Fruit fly (Drosophila melanogaster) whole organism, prepupa: ENCODE data around the gene CG9609.

Experiments
- Blimp-1 ChIP-seq: fragments of 200-800 bp; sonication (Bioruptor generic); optimal IDR thresholded peaks from 3 replicates; lab custom pipeline; 2017; ENCODE audit warnings: missing biosample characterization, missing genetic modification characterization, mild to moderate bottlenecking, moderate library complexity, missing genetic modification reagents
- CG10631 ChIP-seq: fragments of 200-800 bp; sonication (Bioruptor generic); optimal IDR thresholded peaks from 2 replicates; lab custom pipeline; 2016; ENCODE audit warnings: missing biosample characterization, missing genetic modification characterization
- CG10669 ChIP-seq: fragments of 200-800 bp; sonication (Bioruptor generic); optimal IDR thresholded peaks from 3 replicates; lab custom pipeline; 2018; ENCODE audit warnings: missing biosample characterization, mild to moderate bottlenecking, missing genetic modification characterization, moderate library complexity
- CG11294 ChIP-seq: fragments of 200-800 bp; sonication (Bioruptor generic); IDR thresholded peaks from 2 replicates; pipeline ENCODE4 v1.3.6; 2022; ENCODE audit warnings: missing biosample characterization, missing genetic modification characterization
- CG11902 ChIP-seq: fragments of 200-800 bp; sonication (Bioruptor generic); optimal IDR thresholded peaks from 3 replicates; lab custom pipeline; 2016; ENCODE audit warnings: missing biosample characterization, missing genetic modification characterization
- CG15336 ChIP-seq: fragments of 200-800 bp; sonication (Bioruptor generic); IDR thresholded peaks from 2 replicates; pipeline ENCODE4 v1.3.6; 2022; ENCODE audit warnings: missing biosample characterization, missing genetic modification characterization
- CG16779 ChIP-seq: fragments of 200-800 bp; sonication (Bioruptor generic); optimal IDR thresholded peaks from 3 replicates; lab custom pipeline; 2017; ENCODE audit warnings: missing biosample characterization, mild to moderate bottlenecking, missing genetic modification characterization
- CG3032 ChIP-seq: fragments of 200-800 bp; optimal IDR thresholded peaks from 2 replicates; lab custom pipeline; 2019; ENCODE audit warnings: missing biosample characterization, mild to moderate bottlenecking, missing genetic modification characterization, moderate library complexity
- CG31627 ChIP-seq: fragments of 200-800 bp; sonication (Bioruptor generic); optimal IDR thresholded peaks from 3 replicates; lab custom pipeline; 2016; ENCODE audit warnings: missing biosample characterization, missing genetic modification characterization
- CG34406 ChIP-seq: fragments of 200-800 bp; sonication (Bioruptor generic); optimal IDR thresholded peaks from 3 replicates; lab custom pipeline; 2016; ENCODE audit warnings: missing biosample characterization, missing genetic modification characterization
- CG3919 ChIP-seq: fragments of 200-800 bp; sonication (Bioruptor generic); optimal IDR thresholded peaks from 3 replicates; lab custom pipeline; 2016; ENCODE audit warnings: missing biosample characterization, missing genetic modification characterization
- CG4318 ChIP-seq: fragments of 200-800 bp; sonication (Bioruptor generic); optimal IDR thresholded peaks from 3 replicates; lab custom pipeline; 2017; ENCODE audit warnings: missing biosample characterization, mild to moderate bottlenecking, missing genetic modification characterization
- CG6163 ChIP-seq: fragments of 200-800 bp; sonication (Bioruptor generic); IDR thresholded peaks from 3 replicates; pipeline ENCODE4 v1.3.6; 2022; ENCODE audit warnings: missing biosample characterization, missing genetic modification characterization
- CG6276 ChIP-seq: fragments of 200-800 bp; sonication (Bioruptor generic); optimal IDR thresholded peaks from 2 replicates; lab custom pipeline; 2017; ENCODE audit warnings: missing biosample characterization, mild to moderate bottlenecking, missing genetic modification characterization
- CG6808 ChIP-seq: fragments of 200-800 bp; sonication (Bioruptor generic); optimal IDR thresholded peaks from 3 replicates; lab custom pipeline; 2017; ENCODE audit warnings: missing biosample characterization, missing genetic modification characterization, mild to moderate bottlenecking, moderate library complexity, missing genetic modification reagents
- CG7368 ChIP-seq: fragments of 200-800 bp; sonication (Bioruptor generic); optimal IDR thresholded peaks from 3 replicates; lab custom pipeline; 2016; ENCODE audit warnings: missing biosample characterization, missing genetic modification characterization
- CG8119 ChIP-seq: fragments of 200-800 bp; sonication (Bioruptor generic); IDR thresholded peaks from 3 replicates; pipeline ENCODE4 v1.3.6; 2022; ENCODE audit warnings: missing biosample characterization, missing genetic modification characterization
- CG9139 ChIP-seq: fragments of 200-800 bp; sonication (Bioruptor generic); optimal IDR thresholded peaks from 3 replicates; lab custom pipeline; 2017; ENCODE audit warnings: missing biosample characterization, mild to moderate bottlenecking, missing genetic modification characterization
- Eip75B ChIP-seq: fragments of 200-800 bp; sonication (Bioruptor generic); optimal IDR thresholded peaks from 3 replicates; lab custom pipeline; 2016; ENCODE audit warnings: missing biosample characterization, missing genetic modification characterization
- Eip78C ChIP-seq: fragments of 200-800 bp; sonication (Bioruptor generic); peaks from one replicate; lab custom pipeline; 2016; ENCODE audit warnings: missing biosample characterization, missing genetic modification characterization
- Eip93F ChIP-seq: fragments of 200-800 bp; sonication (Bioruptor generic); optimal IDR thresholded peaks from 2 replicates; lab custom pipeline; 2016; ENCODE audit warnings: missing biosample characterization, mild to moderate bottlenecking, missing genetic modification characterization
- Ets21C ChIP-seq: fragments of 200-800 bp; sonication (Bioruptor generic); optimal IDR thresholded peaks from 3 replicates; lab custom pipeline; 2016; ENCODE audit warnings: missing biosample characterization, missing genetic modification characterization
- Ets96B ChIP-seq: fragments of 200-800 bp; optimal IDR thresholded peaks from 2 replicates; lab custom pipeline; 2019; ENCODE audit warnings: missing biosample characterization, mild to moderate bottlenecking, missing genetic modification characterization, moderate library complexity
- Hr38 ChIP-seq: sonication (Bioruptor generic); optimal IDR thresholded peaks from 2 replicates; lab custom pipeline; 2016; ENCODE audit warnings: missing biosample characterization, missing genetic modification characterization
- Hr39 ChIP-seq: fragments of 200-800 bp; sonication (Bioruptor generic); optimal IDR thresholded peaks from 2 replicates; lab custom pipeline; 2016; ENCODE audit warnings: missing biosample characterization, missing genetic modification characterization
- Hr4 ChIP-seq: fragments of 200-800 bp; sonication (Bioruptor generic); optimal IDR thresholded peaks from 3 replicates; lab custom pipeline; 2016; ENCODE audit warnings: missing biosample characterization, missing genetic modification characterization
- Lpt ChIP-seq: fragments of 200-800 bp; sonication (Bioruptor generic); optimal IDR thresholded peaks from 3 replicates; lab custom pipeline; 2016; ENCODE audit warnings: missing biosample characterization, missing genetic modification characterization
- Met ChIP-seq: fragments of 200-800 bp; sonication (Bioruptor generic); optimal IDR thresholded peaks from 3 replicates; lab custom pipeline; 2016; ENCODE audit warnings: missing biosample characterization, missing genetic modification characterization
- OdsH ChIP-seq: fragments of 200-800 bp; sonication (Bioruptor generic); optimal IDR thresholded peaks from 3 replicates; lab custom pipeline; 2016; ENCODE audit warnings: missing biosample characterization, missing genetic modification characterization
- Smox ChIP-seq: fragments of 200-800 bp; sonication (Bioruptor generic); optimal IDR thresholded peaks from 3 replicates; lab custom pipeline; 2016; ENCODE audit warnings: missing biosample characterization, missing genetic modification characterization
- Sox102F ChIP-seq: fragments of 200-800 bp; sonication (Bioruptor generic); optimal IDR thresholded peaks from 2 replicates; lab custom pipeline; 2016; ENCODE audit warnings: missing biosample characterization, mild to moderate bottlenecking, missing genetic modification characterization
- Sox14 ChIP-seq: fragments of 200-800 bp; sonication (Bioruptor generic); optimal IDR thresholded peaks from 3 replicates; lab custom pipeline; 2016; ENCODE audit warnings: missing biosample characterization, missing genetic modification characterization
- achi ChIP-seq: fragments of 200-800 bp; sonication (Bioruptor generic); optimal IDR thresholded peaks from 3 replicates; lab custom pipeline; 2016; ENCODE audit warnings: missing biosample characterization, missing genetic modification characterization
- acj6 ChIP-seq: fragments of 200-800 bp; sonication (Bioruptor generic); optimal IDR thresholded peaks from 3 replicates; lab custom pipeline; 2016; ENCODE audit warnings: missing biosample characterization, missing genetic modification characterization
- cyc ChIP-seq: fragments of 200-800 bp; sonication (Bioruptor generic); optimal IDR thresholded peaks from 3 replicates; lab custom pipeline; 2016; ENCODE audit warnings: missing biosample characterization, missing genetic modification characterization
- dsx ChIP-seq: fragments of 200-800 bp; optimal IDR thresholded peaks from 3 replicates; lab custom pipeline; 2019; ENCODE audit warnings: missing biosample characterization, mild to moderate bottlenecking, missing genetic modification characterization, moderate library complexity; ENCODE audit not compliant: poor library complexity, severe bottlenecking
- esn ChIP-seq: fragments of 200-800 bp; sonication (Bioruptor generic); optimal IDR thresholded peaks from 2 replicates; lab custom pipeline; 2016; ENCODE audit warnings: missing biosample characterization, mild to moderate bottlenecking, missing genetic modification characterization, moderate library complexity
- fd59A ChIP-seq: fragments of 200-800 bp; sonication (Bioruptor generic); optimal IDR thresholded peaks from 2 replicates; lab custom pipeline; 2017; ENCODE audit warnings: missing biosample characterization, mild to moderate bottlenecking, missing genetic modification characterization, missing genetic modification reagents
- fd85E ChIP-seq: fragments of 200-800 bp; sonication (Bioruptor generic); optimal IDR thresholded peaks from 3 replicates; lab custom pipeline; 2016; ENCODE audit warnings: missing biosample characterization, missing genetic modification characterization
- fkh ChIP-seq: fragments of 200-800 bp; sonication (Bioruptor generic); optimal IDR thresholded peaks from 3 replicates; lab custom pipeline; 2017; ENCODE audit warnings: missing biosample characterization, mild to moderate bottlenecking, missing genetic modification characterization, moderate library complexity
- lz ChIP-seq: fragments of 200-800 bp; sonication (Bioruptor generic); optimal IDR thresholded peaks from 3 replicates; lab custom pipeline; 2016; ENCODE audit warnings: missing biosample characterization, missing genetic modification characterization
- net ChIP-seq: fragments of 200-800 bp; sonication (Bioruptor generic); optimal IDR thresholded peaks from 3 replicates; lab custom pipeline; 2016; ENCODE audit warnings: missing biosample characterization, missing genetic modification characterization
- pdm3 ChIP-seq: fragments of 200-800 bp; sonication (Bioruptor generic); optimal IDR thresholded peaks from 3 replicates; lab custom pipeline; 2016; ENCODE audit warnings: missing biosample characterization, missing genetic modification characterization
- salr ChIP-seq, 2 experiments: fragments of 200-800 bp; sonication (Bioruptor generic); optimal IDR thresholded peaks; 3 replicates each; lab custom pipeline; 2016 to 2018; ENCODE audit warnings: missing biosample characterization in 2 of 2, missing genetic modification characterization in 2 of 2, mild to moderate bottlenecking in 1 of 2
- spab ChIP-seq: fragments of 200-800 bp; sonication (Bioruptor generic); optimal IDR thresholded peaks from 2 replicates; lab custom pipeline; 2017; ENCODE audit warnings: missing biosample characterization, mild to moderate bottlenecking, missing genetic modification characterization, missing genetic modification reagents
- ss ChIP-seq, 2 experiments: fragments of 200-800 bp; sonication (Bioruptor generic); optimal IDR thresholded peaks; 2 replicates in 1 of 2; 3 replicates in 1 of 2; lab custom pipeline; 2017 to 2018; ENCODE audit warnings: mild to moderate bottlenecking in 2 of 2, missing biosample characterization in 2 of 2, missing genetic modification characterization in 2 of 2, moderate library complexity in 1 of 2
- svp ChIP-seq: fragments of 200-800 bp; sonication (Bioruptor generic); peaks from one replicate; lab custom pipeline; 2016; ENCODE audit warnings: missing biosample characterization, missing genetic modification characterization
- topi ChIP-seq: fragments of 200-800 bp; sonication (Bioruptor generic); optimal IDR thresholded peaks from 3 replicates; lab custom pipeline; 2016; ENCODE audit warnings: missing biosample characterization, missing genetic modification characterization
- vri ChIP-seq: fragments of 200-800 bp; sonication (Bioruptor generic); optimal IDR thresholded peaks from 3 replicates; lab custom pipeline; 2016; ENCODE audit warnings: missing biosample characterization, mild to moderate bottlenecking, missing genetic modification characterization

CG9609 gene

DNA sequence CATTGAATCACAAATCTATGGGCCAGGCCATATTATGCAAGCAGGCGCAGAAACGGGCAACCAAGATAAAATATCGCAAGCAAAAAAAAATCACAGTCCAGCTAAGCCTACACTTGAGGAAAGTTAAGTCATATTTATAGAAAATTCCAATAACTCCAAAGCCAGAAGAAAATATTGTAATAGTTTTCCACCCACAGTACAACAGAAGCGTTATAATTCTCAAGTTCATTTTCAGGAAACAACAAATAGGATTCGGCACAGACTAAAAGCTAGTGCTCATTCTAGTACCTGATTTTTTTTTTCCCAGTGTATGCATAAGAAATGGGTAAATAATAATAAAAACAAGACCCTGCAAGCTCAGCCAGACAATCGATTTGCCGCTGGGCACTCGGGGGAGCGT lies 21.0 kb downstream of the CG9609 start (continued):
- TF ChIP-seq fd59A (GFP tag; lab: Kevin White, UChicago) = peak; percentile 2
- no peak for TF ChIP-seq Blimp-1 (GFP tag; lab: Kevin White, UChicago)
- no peak for TF ChIP-seq CG11902 (GFP tag; lab: Kevin White, UChicago)
- no peak for TF ChIP-seq CG11294 (GFP tag; lab: Robert Waterston, UW)
- peak; percentile 37 for TF ChIP-seq CG3032 (tag; lab: Kevin White, UChicago)
- no peak for TF ChIP-seq CG34406
- TF ChIP-seq CG4318 (GFP tag; lab: Kevin White, UChicago) = no peak

DNA sequence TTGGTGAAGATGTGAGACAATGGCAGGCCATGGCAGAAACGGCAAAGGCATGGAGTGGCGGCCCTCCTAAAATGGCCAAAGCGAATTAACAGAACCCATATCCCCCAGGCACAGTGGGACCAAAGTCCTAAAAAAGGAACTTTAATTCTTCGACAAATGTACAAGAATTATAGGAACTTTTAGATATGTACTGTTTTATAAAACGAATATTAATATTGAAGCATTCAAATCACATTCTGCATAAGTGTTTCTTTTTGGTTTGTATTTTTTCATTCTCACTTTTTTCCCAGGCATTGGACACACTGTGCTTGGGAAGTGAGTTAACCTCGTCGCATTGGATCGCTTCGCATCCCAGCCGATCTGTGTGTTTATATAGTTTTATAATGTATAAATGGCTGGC lies 21.9 kb downstream of the CG9609 start:
- TF ChIP-seq Sox102F (GFP tag; lab: Kevin White, UChicago) (peak; percentile 26), CG3032 (tag; lab: Kevin White, UChicago) (peak; percentile 23), achi (GFP tag; lab: Kevin White, UChicago) (peak; percentile 42), Eip75B (GFP tag; lab: Kevin White, UChicago) (peak; percentile 19), Met (GFP tag; lab: Kevin White, UChicago) (peak; percentile 42), spab (GFP tag; lab: Kevin White, UChicago) (peak; percentile 16), CG10631 (GFP tag; lab: Kevin White, UChicago) (peak; percentile 34), CG6276 (peak; percentile 24), svp (GFP tag; lab: Kevin White, UChicago) (peak; percentile 86), CG8119 (GFP tag; lab: Robert Waterston, UW) (peak; percentile 38; the same call in 1 of the 3 replicates), Lpt (GFP tag; lab: Kevin White, UChicago) (no peak), topi (GFP tag; lab: Kevin White, UChicago) (peak; percentile 47), CG6808 (peak; percentile 39), salr (GFP tag; optimal IDR thresholded peaks at IDR 0.05; lab: Kevin White, UChicago) (peak in 1 of 2 experiments; percentile 34), fd85E (GFP tag; lab: Kevin White, UChicago) (no peak), CG31627 (no peak), cyc (GFP tag; lab: Kevin White, UChicago) (no peak), Hr38 (no peak), Ets96B (peak; percentile 28), CG16779 (tag; lab: Kevin White, UChicago) (no peak), CG3919 (GFP tag; lab: Kevin White, UChicago) (peak; percentile 28), fkh (GFP tag; lab: Kevin White, UChicago) (no peak), CG9139 (GFP tag; lab: Kevin White, UChicago) (no peak), Hr39 (no peak), CG6163 (no peak), Hr4 (GFP tag; lab: Kevin White, UChicago) (peak; percentile 11), acj6 (GFP tag; lab: Kevin White, UChicago) (peak; percentile 18), CG4318 (GFP tag; lab: Kevin White, UChicago) (no peak), Eip78C (peak; percentile 91), Blimp-1 (GFP tag; lab: Kevin White, UChicago) (no peak), lz (GFP tag; lab: Kevin White, UChicago) (peak; percentile 33), pdm3 (GFP tag; lab: Kevin White, UChicago) (peak; percentile 9), CG10669 (GFP tag; lab: Kevin White, UChicago) (peak; percentile 3), Smox (GFP tag; lab: Kevin White, UChicago) (peak; percentile 37), ss (GFP tag; optimal IDR thresholded peaks at IDR 0.05; lab: Kevin White, UChicago) (peak; percentile 59 to 70), vri (GFP tag; lab: Kevin White, UChicago) (peak; percentile 3), esn (GFP tag; lab: Kevin White, UChicago) (peak; percentile 53), net (peak; percentile 49), OdsH (GFP tag; lab: Kevin White, UChicago) (peak; percentile 14), dsx (peak; percentile 62), fd59A (GFP tag; lab: Kevin White, UChicago) (peak; percentile 14), Sox14 (GFP tag; lab: Kevin White, UChicago) (peak; percentile 25), CG11294 (GFP tag; lab: Robert Waterston, UW) (no peak), Ets21C (GFP tag; lab: Kevin White, UChicago) (no peak), CG34406 (no peak), CG15336 (GFP tag; lab: Robert Waterston, UW) (peak; percentile 36), Eip93F (GFP tag; lab: Kevin White, UChicago) (no peak), CG7368 (GFP tag; lab: Kevin White, UChicago) (no peak)
